Fruit fly (Drosophila melanogaster) whole organism, prepupa: ENCODE data around the gene Cp38.

Experiments
- Blimp-1 ChIP-seq: fragments of 200-800 bp; sonication (Bioruptor generic); optimal IDR thresholded peaks from 3 replicates; lab custom pipeline; 2017; ENCODE audit warnings: missing biosample characterization, missing genetic modification characterization, mild to moderate bottlenecking, moderate library complexity, missing genetic modification reagents
- CG10631 ChIP-seq: fragments of 200-800 bp; sonication (Bioruptor generic); optimal IDR thresholded peaks from 2 replicates; lab custom pipeline; 2016; ENCODE audit warnings: missing biosample characterization, missing genetic modification characterization
- CG10669 ChIP-seq: fragments of 200-800 bp; sonication (Bioruptor generic); optimal IDR thresholded peaks from 3 replicates; lab custom pipeline; 2018; ENCODE audit warnings: missing biosample characterization, mild to moderate bottlenecking, missing genetic modification characterization, moderate library complexity
- CG11294 ChIP-seq: fragments of 200-800 bp; sonication (Bioruptor generic); IDR thresholded peaks from 2 replicates; pipeline ENCODE4 v1.3.6; 2022; ENCODE audit warnings: missing biosample characterization, missing genetic modification characterization
- CG11762 ChIP-seq: fragments of 200-800 bp; sonication (Bioruptor generic); optimal IDR thresholded peaks from 3 replicates; lab custom pipeline; 2016; ENCODE audit warnings: missing biosample characterization, missing genetic modification characterization; ENCODE audit not compliant: insufficient read depth
- CG16779 ChIP-seq: fragments of 200-800 bp; sonication (Bioruptor generic); optimal IDR thresholded peaks from 3 replicates; lab custom pipeline; 2017; ENCODE audit warnings: missing biosample characterization, mild to moderate bottlenecking, missing genetic modification characterization
- CG3032 ChIP-seq: fragments of 200-800 bp; optimal IDR thresholded peaks from 2 replicates; lab custom pipeline; 2019; ENCODE audit warnings: missing biosample characterization, mild to moderate bottlenecking, missing genetic modification characterization, moderate library complexity
- CG32006 ChIP-seq: fragments of 200-800 bp; sonication (Bioruptor generic); optimal IDR thresholded peaks from 3 replicates; lab custom pipeline; 2017; ENCODE audit warnings: missing biosample characterization, mild to moderate bottlenecking, missing genetic modification characterization
- CG34406 ChIP-seq: fragments of 200-800 bp; sonication (Bioruptor generic); optimal IDR thresholded peaks from 3 replicates; lab custom pipeline; 2016; ENCODE audit warnings: missing biosample characterization, missing genetic modification characterization
- CG3919 ChIP-seq: fragments of 200-800 bp; sonication (Bioruptor generic); optimal IDR thresholded peaks from 3 replicates; lab custom pipeline; 2016; ENCODE audit warnings: missing biosample characterization, missing genetic modification characterization
- CG4318 ChIP-seq: fragments of 200-800 bp; sonication (Bioruptor generic); optimal IDR thresholded peaks from 3 replicates; lab custom pipeline; 2017; ENCODE audit warnings: missing biosample characterization, mild to moderate bottlenecking, missing genetic modification characterization
- CG6163 ChIP-seq: fragments of 200-800 bp; sonication (Bioruptor generic); IDR thresholded peaks from 3 replicates; pipeline ENCODE4 v1.3.6; 2022; ENCODE audit warnings: missing biosample characterization, missing genetic modification characterization
- CG6276 ChIP-seq: fragments of 200-800 bp; sonication (Bioruptor generic); optimal IDR thresholded peaks from 2 replicates; lab custom pipeline; 2017; ENCODE audit warnings: missing biosample characterization, mild to moderate bottlenecking, missing genetic modification characterization
- CG6792 ChIP-seq: fragments of 200-800 bp; sonication (Bioruptor generic); optimal IDR thresholded peaks from 3 replicates; lab custom pipeline; 2016; ENCODE audit warnings: missing biosample characterization, missing genetic modification characterization
- CG6808 ChIP-seq: fragments of 200-800 bp; sonication (Bioruptor generic); optimal IDR thresholded peaks from 3 replicates; lab custom pipeline; 2017; ENCODE audit warnings: missing biosample characterization, missing genetic modification characterization, mild to moderate bottlenecking, moderate library complexity, missing genetic modification reagents
- CG6854 ChIP-seq: fragments of 200-800 bp; sonication (Bioruptor generic); optimal IDR thresholded peaks from 2 replicates; lab custom pipeline; 2017; ENCODE audit warnings: missing biosample characterization, mild to moderate bottlenecking, missing genetic modification characterization
- CG7368 ChIP-seq: fragments of 200-800 bp; sonication (Bioruptor generic); optimal IDR thresholded peaks from 3 replicates; lab custom pipeline; 2016; ENCODE audit warnings: missing biosample characterization, missing genetic modification characterization
- CG8119 ChIP-seq: fragments of 200-800 bp; sonication (Bioruptor generic); IDR thresholded peaks from 3 replicates; pipeline ENCODE4 v1.3.6; 2022; ENCODE audit warnings: missing biosample characterization, missing genetic modification characterization
- CG8319 ChIP-seq: fragments of 200-800 bp; sonication (Bioruptor generic); optimal IDR thresholded peaks from 3 replicates; lab custom pipeline; 2016; ENCODE audit warnings: missing biosample characterization, missing genetic modification characterization
- CG8632 ChIP-seq: fragments of 200-800 bp; sonication (Bioruptor generic); optimal IDR thresholded peaks from 3 replicates; lab custom pipeline; 2016; ENCODE audit warnings: missing biosample characterization, missing genetic modification characterization
- Eip75B ChIP-seq: fragments of 200-800 bp; sonication (Bioruptor generic); optimal IDR thresholded peaks from 3 replicates; lab custom pipeline; 2016; ENCODE audit warnings: missing biosample characterization, missing genetic modification characterization
- Eip78C ChIP-seq: fragments of 200-800 bp; sonication (Bioruptor generic); peaks from one replicate; lab custom pipeline; 2016; ENCODE audit warnings: missing biosample characterization, missing genetic modification characterization
- Ets21C ChIP-seq: fragments of 200-800 bp; sonication (Bioruptor generic); optimal IDR thresholded peaks from 3 replicates; lab custom pipeline; 2016; ENCODE audit warnings: missing biosample characterization, missing genetic modification characterization
- Ets96B ChIP-seq: fragments of 200-800 bp; optimal IDR thresholded peaks from 2 replicates; lab custom pipeline; 2019; ENCODE audit warnings: missing biosample characterization, mild to moderate bottlenecking, missing genetic modification characterization, moderate library complexity
- Gug ChIP-seq: fragments of 200-800 bp; sonication (Bioruptor generic); IDR thresholded peaks from 2 replicates; pipeline ENCODE4 v1.3.6; 2022; ENCODE audit warnings: missing biosample characterization, missing genetic modification characterization
- Hr38 ChIP-seq: sonication (Bioruptor generic); optimal IDR thresholded peaks from 2 replicates; lab custom pipeline; 2016; ENCODE audit warnings: missing biosample characterization, missing genetic modification characterization
- Hr39 ChIP-seq: fragments of 200-800 bp; sonication (Bioruptor generic); optimal IDR thresholded peaks from 2 replicates; lab custom pipeline; 2016; ENCODE audit warnings: missing biosample characterization, missing genetic modification characterization
- Hr4 ChIP-seq: fragments of 200-800 bp; sonication (Bioruptor generic); optimal IDR thresholded peaks from 3 replicates; lab custom pipeline; 2016; ENCODE audit warnings: missing biosample characterization, missing genetic modification characterization
- Smox ChIP-seq: fragments of 200-800 bp; sonication (Bioruptor generic); optimal IDR thresholded peaks from 3 replicates; lab custom pipeline; 2016; ENCODE audit warnings: missing biosample characterization, missing genetic modification characterization
- Sox14 ChIP-seq: fragments of 200-800 bp; sonication (Bioruptor generic); optimal IDR thresholded peaks from 3 replicates; lab custom pipeline; 2016; ENCODE audit warnings: missing biosample characterization, missing genetic modification characterization
- Sox15 ChIP-seq: fragments of 200-800 bp; sonication (Bioruptor generic); optimal IDR thresholded peaks from 3 replicates; lab custom pipeline; 2016; ENCODE audit warnings: missing biosample characterization, missing genetic modification characterization
- achi ChIP-seq: fragments of 200-800 bp; sonication (Bioruptor generic); optimal IDR thresholded peaks from 3 replicates; lab custom pipeline; 2016; ENCODE audit warnings: missing biosample characterization, missing genetic modification characterization
- cyc ChIP-seq: fragments of 200-800 bp; sonication (Bioruptor generic); optimal IDR thresholded peaks from 3 replicates; lab custom pipeline; 2016; ENCODE audit warnings: missing biosample characterization, missing genetic modification characterization
- dsx ChIP-seq: fragments of 200-800 bp; optimal IDR thresholded peaks from 3 replicates; lab custom pipeline; 2019; ENCODE audit warnings: missing biosample characterization, mild to moderate bottlenecking, missing genetic modification characterization, moderate library complexity; ENCODE audit not compliant: poor library complexity, severe bottlenecking
- eg ChIP-seq: fragments of 200-800 bp; sonication (Bioruptor generic); IDR thresholded peaks from 3 replicates; pipeline ENCODE4 v1.3.6; 2022; ENCODE audit warnings: missing biosample characterization, missing genetic modification characterization
- esn ChIP-seq: fragments of 200-800 bp; sonication (Bioruptor generic); optimal IDR thresholded peaks from 2 replicates; lab custom pipeline; 2016; ENCODE audit warnings: missing biosample characterization, mild to moderate bottlenecking, missing genetic modification characterization, moderate library complexity
- fd59A ChIP-seq: fragments of 200-800 bp; sonication (Bioruptor generic); optimal IDR thresholded peaks from 2 replicates; lab custom pipeline; 2017; ENCODE audit warnings: missing biosample characterization, mild to moderate bottlenecking, missing genetic modification characterization, missing genetic modification reagents
- fd85E ChIP-seq: fragments of 200-800 bp; sonication (Bioruptor generic); optimal IDR thresholded peaks from 3 replicates; lab custom pipeline; 2016; ENCODE audit warnings: missing biosample characterization, missing genetic modification characterization
- lz ChIP-seq: fragments of 200-800 bp; sonication (Bioruptor generic); optimal IDR thresholded peaks from 3 replicates; lab custom pipeline; 2016; ENCODE audit warnings: missing biosample characterization, missing genetic modification characterization
- pdm3 ChIP-seq: fragments of 200-800 bp; sonication (Bioruptor generic); optimal IDR thresholded peaks from 3 replicates; lab custom pipeline; 2016; ENCODE audit warnings: missing biosample characterization, missing genetic modification characterization
- salr ChIP-seq, 2 experiments: fragments of 200-800 bp; sonication (Bioruptor generic); optimal IDR thresholded peaks; 3 replicates each; lab custom pipeline; 2016 to 2018; ENCODE audit warnings: missing biosample characterization in 2 of 2, missing genetic modification characterization in 2 of 2, mild to moderate bottlenecking in 1 of 2
- spab ChIP-seq: fragments of 200-800 bp; sonication (Bioruptor generic); optimal IDR thresholded peaks from 2 replicates; lab custom pipeline; 2017; ENCODE audit warnings: missing biosample characterization, mild to moderate bottlenecking, missing genetic modification characterization, missing genetic modification reagents
- ss ChIP-seq, 2 experiments: fragments of 200-800 bp; sonication (Bioruptor generic); optimal IDR thresholded peaks; 2 replicates in 1 of 2; 3 replicates in 1 of 2; lab custom pipeline; 2017 to 2018; ENCODE audit warnings: mild to moderate bottlenecking in 2 of 2, missing biosample characterization in 2 of 2, missing genetic modification characterization in 2 of 2, moderate library complexity in 1 of 2
- svp ChIP-seq: fragments of 200-800 bp; sonication (Bioruptor generic); peaks from one replicate; lab custom pipeline; 2016; ENCODE audit warnings: missing biosample characterization, missing genetic modification characterization
- topi ChIP-seq: fragments of 200-800 bp; sonication (Bioruptor generic); optimal IDR thresholded peaks from 3 replicates; lab custom pipeline; 2016; ENCODE audit warnings: missing biosample characterization, missing genetic modification characterization
- vri ChIP-seq: fragments of 200-800 bp; sonication (Bioruptor generic); optimal IDR thresholded peaks from 3 replicates; lab custom pipeline; 2016; ENCODE audit warnings: missing biosample characterization, mild to moderate bottlenecking, missing genetic modification characterization

The Cp38 gene

dm6 chrX:8489485-8489970 is 7.9 kb downstream of the Cp38 start, which contains the start of gene otu:
otu (minus strand) TSS chrX:8489535.
- TF ChIP-seq CG32006 (no peak), CG11762 (GFP tag; lab: Kevin White, UChicago) (no peak), fd85E (no peak), CG11294 (GFP tag; lab: Robert Waterston, UW) (no peak), CG6276 (GFP tag; lab: Kevin White, UChicago) (no peak), dsx (GFP tag; lab: Kevin White, UChicago) (no peak), CG8319 (no peak), salr (GFP tag; optimal IDR thresholded peaks at IDR 0.05; lab: Kevin White, UChicago) (no peak), Sox14 (GFP tag; lab: Kevin White, UChicago) (no peak), svp (no peak), CG7368 (GFP tag; lab: Kevin White, UChicago) (no peak), Smox (GFP tag; lab: Kevin White, UChicago) (no peak), CG6792 (GFP tag; lab: Kevin White, UChicago) (no peak), Hr38 (GFP tag; lab: Kevin White, UChicago) (no peak), Ets96B (no peak), CG10631 (no peak), vri (GFP tag; lab: Kevin White, UChicago) (no peak), CG6163 (GFP tag; lab: Robert Waterston, UW) (no peak)

- peak; percentile 47 for TF ChIP-seq Eip78C (GFP tag; lab: Kevin White, UChicago)
- no peak for TF ChIP-seq achi (GFP tag; lab: Kevin White, UChicago)
- TF ChIP-seq fd59A, result no peak
- peak; percentile 3 for TF ChIP-seq vri (GFP tag; lab: Kevin White, UChicago)
- TF ChIP-seq svp, result no peak
- TF ChIP-seq CG8119 (GFP tag; lab: Robert Waterston, UW), result no peak
- TF ChIP-seq, all 60 proteins: peak for 2
Observed at dm6 chrX:8490291-8490975, 8.8 kb downstream of the Cp38 start.

dm6 chrX:8490976-8491345 is 9.3 kb downstream of the Cp38 start:
- TF ChIP-seq CG6854 (GFP tag; lab: Kevin White, UChicago) (no peak), CG3919 (GFP tag; lab: Kevin White, UChicago) (no peak), ss (GFP tag; optimal IDR thresholded peaks at IDR 0.05; lab: Kevin White, UChicago) (no peak), Smox (GFP tag; lab: Kevin White, UChicago) (no peak), CG8319 (no peak), spab (GFP tag; lab: Kevin White, UChicago) (no peak), CG6808 (peak; percentile 26), CG34406 (GFP tag; lab: Kevin White, UChicago) (no peak), lz (peak; percentile 27), esn (GFP tag; lab: Kevin White, UChicago) (peak; percentile 24), vri (GFP tag; lab: Kevin White, UChicago) (no peak), Sox15 (GFP tag; lab: Kevin White, UChicago) (no peak), Eip75B (GFP tag; lab: Kevin White, UChicago) (peak; percentile 29), CG4318 (GFP tag; lab: Kevin White, UChicago) (no peak), CG10669 (GFP tag; lab: Kevin White, UChicago) (peak; percentile 97), Hr38 (GFP tag; lab: Kevin White, UChicago) (no peak), CG11294 (GFP tag; lab: Robert Waterston, UW) (no peak), dsx (GFP tag; lab: Kevin White, UChicago) (no peak), CG10631 (no peak), CG6276 (GFP tag; lab: Kevin White, UChicago) (no peak), Gug (GFP tag; lab: Robert Waterston, UW) (no peak), CG3032 (peak; percentile 5), CG8632 (GFP tag; lab: Kevin White, UChicago) (no peak), eg (no peak), CG16779 (tag; lab: Kevin White, UChicago) (no peak), Blimp-1 (no peak), pdm3 (GFP tag; lab: Kevin White, UChicago) (no peak), Ets21C (GFP tag; lab: Kevin White, UChicago) (peak; percentile 42), topi (peak; percentile 42), CG32006 (no peak), Hr39 (peak; percentile 20), cyc (peak; percentile 28), Hr4 (GFP tag; lab: Kevin White, UChicago) (peak; percentile 30)
